Worm (Caenorhabditis elegans): ENCODE measurements around the gene gadr-2.

- TF ChIP-seq sea-1 (GFP tag; conservative IDR thresholded peaks at IDR 0.05) (no peak), ama-1 (optimal IDR thresholded peaks at IDR 0.05) (no peak), B0310.2 (tag; optimal IDR thresholded peaks at IDR 0.05) (no peak), ceh-13 (GFP tag; optimal IDR thresholded peaks at IDR 0.05) (no peak), F13C5.2 (tag; optimal IDR thresholded peaks at IDR 0.05) (no peak), tbx-11 (GFP tag; IDR thresholded peaks at IDR 0.05) (no peak), hnd-1 (tag; optimal IDR thresholded peaks at IDR 0.05) (no peak), ets-7 (tag; optimal IDR thresholded peaks at IDR 0.05) (no peak), tbx-37 (GFP tag; conservative IDR thresholded peaks at IDR 0.05) (no peak), flt-1 (GFP tag; IDR thresholded peaks at IDR 0.05) (no peak), pes-1 (GFP tag; IDR thresholded peaks at IDR 0.05) (no peak), scrt-1 (GFP tag; IDR thresholded peaks at IDR 0.05) (no peak), aly-1 (tag; optimal IDR thresholded peaks at IDR 0.05) (no peak), hmg-4 (GFP tag; optimal IDR thresholded peaks at IDR 0.05) (no peak)
Observed at ce11 chrIV:9450375-9450774, 34.6 kb downstream of the gadr-2 start, which contains the start of gene cpin-1.

Data from whole organism, early embryonic.